Fruit fly (Drosophila melanogaster): Measurements from ENCODE around the gene Cp15.

Gene Cp15

dm6 chr3L:8767876-8768275, 39.6 kb downstream of the Cp15 start (continued):
- TF ChIP-seq CG4707 (GFP tag; optimal IDR thresholded peaks at IDR 0.05) = no peak
- TF ChIP-seq yki (optimal IDR thresholded peaks at IDR 0.05) = no peak
- no peak for TF ChIP-seq CG15479 (GFP tag; optimal IDR thresholded peaks at IDR 0.05)
- peak; percentile 37 for TF ChIP-seq tio (GFP tag; optimal IDR thresholded peaks at IDR 0.05)
- no peak for TF ChIP-seq CG14860 (GFP tag; IDR thresholded peaks at IDR 0.05; ENCODE audit: partially characterized antibody)
- no peak for TF ChIP-seq da (GFP tag; optimal IDR thresholded peaks at IDR 0.05)
- peak; percentile 14; the same call in 1 of the 2 replicates for TF ChIP-seq Ada2b (GFP tag; IDR thresholded peaks at IDR 0.05)
- TF ChIP-seq CG1529 (GFP tag; optimal IDR thresholded peaks at IDR 0.05) = no peak
- TF ChIP-seq Hmx (GFP tag; optimal IDR thresholded peaks at IDR 0.05) = no peak
- TF ChIP-seq Mad (GFP tag; optimal IDR thresholded peaks at IDR 0.05) = no peak
- no peak for TF ChIP-seq Dip2 (GFP tag; IDR thresholded peaks at IDR 0.05)
- TF ChIP-seq cas (GFP tag; IDR thresholded peaks at IDR 0.05) = no peak
- TF ChIP-seq Hr39 (optimal IDR thresholded peaks at IDR 0.05) = no peak
- TF ChIP-seq CG2678 (tag; optimal IDR thresholded peaks at IDR 0.05) = peak; percentile 76
- TF ChIP-seq CG2875 (GFP tag; optimal IDR thresholded peaks at IDR 0.05) = no peak
- no peak for TF ChIP-seq CG8944 (GFP tag; optimal IDR thresholded peaks at IDR 0.05)
- TF ChIP-seq Gug (GFP tag; IDR thresholded peaks at IDR 0.05) = no peak; the same call in 3 of the 4 replicates
- no peak for TF ChIP-seq CG3163 (GFP tag; optimal IDR thresholded peaks at IDR 0.05)
- peak; percentile 10 for TF ChIP-seq tx (GFP tag; optimal IDR thresholded peaks at IDR 0.05)
- no peak for TF ChIP-seq Stat92E (GFP tag; optimal IDR thresholded peaks at IDR 0.05)
- peak; percentile 68 for TF ChIP-seq lilli (GFP tag; optimal IDR thresholded peaks at IDR 0.05)
- no peak for TF ChIP-seq CG3407 (GFP tag; optimal IDR thresholded peaks at IDR 0.05)
- TF ChIP-seq Awh (GFP tag; IDR thresholded peaks at IDR 0.05) = no peak
- no peak for TF ChIP-seq CTCF (GFP tag; optimal IDR thresholded peaks at IDR 0.05)
- TF ChIP-seq Camta (GFP tag; optimal IDR thresholded peaks at IDR 0.05) = peak; percentile 4
- no peak for TF ChIP-seq Nf-YA (GFP tag; IDR thresholded peaks at IDR 0.05)
- peak; percentile 46; the same call in 2 of the 3 replicates for TF ChIP-seq CG2889 (GFP tag; IDR thresholded peaks at IDR 0.05)
- peak; percentile 34 for TF ChIP-seq maf-S (GFP tag; optimal IDR thresholded peaks at IDR 0.05)
- peak; percentile 45; the same call in 2 of the 3 replicates for TF ChIP-seq CG17361 (GFP tag; IDR thresholded peaks at IDR 0.05)
- no peak for TF ChIP-seq Lim3 (GFP tag; IDR thresholded peaks at IDR 0.05)
- peak; percentile 71 for TF ChIP-seq Rfx (GFP tag; IDR thresholded peaks at IDR 0.05)
- TF ChIP-seq CG6765 (GFP tag; optimal IDR thresholded peaks at IDR 0.05) = peak; percentile 42
- no peak for TF ChIP-seq CG5245 (GFP tag; optimal IDR thresholded peaks at IDR 0.05)
- no peak for TF ChIP-seq dan (GFP tag; IDR thresholded peaks at IDR 0.05)
- no peak for TF ChIP-seq pfk (GFP tag; optimal IDR thresholded peaks at IDR 0.05)
- TF ChIP-seq dmrt99B (tag; optimal IDR thresholded peaks at IDR 0.05) = peak; percentile 42
- TF ChIP-seq CG1024 (GFP tag; IDR thresholded peaks at IDR 0.05) = no peak
- TF ChIP-seq Neu2 (GFP tag; optimal IDR thresholded peaks at IDR 0.05; ENCODE audit: borderline replicate concordance) = no peak
- no peak for TF ChIP-seq CG10321 (GFP tag; IDR thresholded peaks at IDR 0.05)
- no peak for TF ChIP-seq CG17912 (GFP tag; optimal IDR thresholded peaks at IDR 0.05)
- TF ChIP-seq CG18011 (GFP tag; optimal IDR thresholded peaks at IDR 0.05) = peak; percentile 12
- no peak for TF ChIP-seq jumu (GFP tag; optimal IDR thresholded peaks at IDR 0.05)
- no peak for TF ChIP-seq Spps (tag; optimal IDR thresholded peaks at IDR 0.05)
- TF ChIP-seq gcm (GFP tag; optimal IDR thresholded peaks at IDR 0.05) = no peak
- TF ChIP-seq D19A (tag; optimal IDR thresholded peaks at IDR 0.05) = no peak
- no peak for TF ChIP-seq CG2116 (GFP tag; optimal IDR thresholded peaks at IDR 0.05)
- TF ChIP-seq lola (GFP tag; optimal IDR thresholded peaks at IDR 0.05) = no peak
- no peak for TF ChIP-seq MBD-R2 (GFP tag; IDR thresholded peaks at IDR 0.05)
- TF ChIP-seq rib (GFP tag; IDR thresholded peaks at IDR 0.05) = no peak
- no peak for TF ChIP-seq Six4 (GFP tag; optimal IDR thresholded peaks at IDR 0.05)
- TF ChIP-seq Xbp1 (GFP tag; optimal IDR thresholded peaks at IDR 0.05) = peak; percentile 54
- no peak for TF ChIP-seq CG5953 (GFP tag; IDR thresholded peaks at IDR 0.05)
- TF ChIP-seq CkIIα-i1 (GFP tag; IDR thresholded peaks at IDR 0.05) = no peak

All from whole organism, embryonic.